Worm (Caenorhabditis elegans): ENCODE data around the gene hex-1.

Gene hex-1

ce11 chrX:2262420-2262819 is 41.5 kb downstream of the hex-1 start:
- TF ChIP-seq elt-2 (tag; optimal IDR thresholded peaks at IDR 0.05) (peak; percentile 47), snpc-4 (tag; optimal IDR thresholded peaks at IDR 0.05) (no peak)

- TF ChIP-seq rnt-1 (tag; optimal IDR thresholded peaks at IDR 0.05) = no peak
- peak; percentile 39 for TF ChIP-seq fkh-8 (tag; optimal IDR thresholded peaks at IDR 0.05)
- no peak for TF ChIP-seq ama-1 (optimal IDR thresholded peaks at IDR 0.05)
- peak; percentile 68 for TF ChIP-seq lin-14 (GFP tag; optimal IDR thresholded peaks at IDR 0.05)
- no peak for TF ChIP-seq lsy-2 (tag; optimal IDR thresholded peaks at IDR 0.05)
- no peak for TF ChIP-seq hlh-4 (tag; optimal IDR thresholded peaks at IDR 0.05)
- TF ChIP-seq egl-13 (tag; optimal IDR thresholded peaks at IDR 0.05) = no peak
- no peak for TF ChIP-seq fos-1 (tag; optimal IDR thresholded peaks at IDR 0.05)
- TF ChIP-seq fkh-10 (GFP tag; optimal IDR thresholded peaks at IDR 0.05) = peak; percentile 77
These were observed 44.1 kb downstream of the hex-1 start for ce11 chrX:2265069-2265468.

- TF ChIP-seq efl-1 (optimal IDR thresholded peaks at IDR 0.05) (no peak), efl-1 (GFP tag; optimal IDR thresholded peaks at IDR 0.05 in 1 of 2) (peak in 1 of 2 experiments; percentile 82), rnt-1 (tag; optimal IDR thresholded peaks at IDR 0.05) (no peak), lin-14 (GFP tag; optimal IDR thresholded peaks at IDR 0.05) (peak; percentile 35), unc-86 (tag; optimal IDR thresholded peaks at IDR 0.05) (peak; percentile 64), ceh-82 (tag; optimal IDR thresholded peaks at IDR 0.05) (no peak), xbp-1 (tag; optimal IDR thresholded peaks at IDR 0.05) (no peak)
These were observed 45.4 kb downstream of the hex-1 start for ce11 chrX:2266366-2266765.

- TF ChIP-seq zag-1 (tag; optimal IDR thresholded peaks at IDR 0.05) = no peak
- TF ChIP-seq lin-14 (GFP tag; optimal IDR thresholded peaks at IDR 0.05) = peak; percentile 18
- no peak for TF ChIP-seq lir-3 (tag; optimal IDR thresholded peaks at IDR 0.05; ENCODE audit: poor library complexity)
- no peak for TF ChIP-seq egl-27 (tag; optimal IDR thresholded peaks at IDR 0.05)
- TF ChIP-seq sup-37 (GFP tag; optimal IDR thresholded peaks at IDR 0.05) = no peak
- TF ChIP-seq fkh-10 (GFP tag; optimal IDR thresholded peaks at IDR 0.05) = peak; percentile 63
- no peak for TF ChIP-seq elt-2 (tag; optimal IDR thresholded peaks at IDR 0.05)
- TF ChIP-seq C16A3.4 (tag; optimal IDR thresholded peaks at IDR 0.05) = no peak
- TF ChIP-seq vab-15 (tag; optimal IDR thresholded peaks at IDR 0.05) = no peak
- TF ChIP-seq lin-39 (tag; optimal IDR thresholded peaks at IDR 0.05) = no peak
- no peak for TF ChIP-seq fkh-4 (tag; optimal IDR thresholded peaks at IDR 0.05; ENCODE audit: borderline replicate concordance)
These were observed 45.8 kb downstream of the hex-1 start for ce11 chrX:2266777-2267176.

- TF ChIP-seq lin-14 (GFP tag; optimal IDR thresholded peaks at IDR 0.05) = peak; percentile 25
- no peak for TF ChIP-seq egl-27 (tag; optimal IDR thresholded peaks at IDR 0.05)
These were observed 47.0 kb downstream of the hex-1 start, which contains the start of gene AH9.6 for ce11 chrX:2267956-2268355. TSS of gene AH9.6 (minus strand) at chrX:2268138.

ce11 chrX:2271429-2271828 is 50.5 kb downstream of the hex-1 start:
- no peak for TF ChIP-seq sup-37 (GFP tag; optimal IDR thresholded peaks at IDR 0.05)
- TF ChIP-seq mdl-1 (tag; optimal IDR thresholded peaks at IDR 0.05) = no peak
- peak; percentile 26 for TF ChIP-seq fkh-10 (GFP tag; optimal IDR thresholded peaks at IDR 0.05)
- TF ChIP-seq unc-130 (tag; optimal IDR thresholded peaks at IDR 0.05) = no peak
- no peak for TF ChIP-seq nhr-28 (tag; optimal IDR thresholded peaks at IDR 0.05)
- peak; percentile 37 for TF ChIP-seq lin-14 (GFP tag; optimal IDR thresholded peaks at IDR 0.05)

ce11 chrX:2274237-2274636 is 53.3 kb downstream of the hex-1 start, which contains the start of gene AH9.4:
TSS of gene AH9.4 (minus strand) at chrX:2274337.
- no peak for TF ChIP-seq lin-14 (GFP tag; optimal IDR thresholded peaks at IDR 0.05)
- no peak for TF ChIP-seq nhr-77 (tag; optimal IDR thresholded peaks at IDR 0.05)
- TF ChIP-seq lir-3 (tag; optimal IDR thresholded peaks at IDR 0.05; ENCODE audit: poor library complexity) = no peak
- no peak for TF ChIP-seq hlh-17 (GFP tag; optimal IDR thresholded peaks at IDR 0.05; ENCODE audit: borderline replicate concordance)
- TF ChIP-seq sptf-1 (tag; optimal IDR thresholded peaks at IDR 0.05) = no peak
- TF ChIP-seq hlh-4 (tag; optimal IDR thresholded peaks at IDR 0.05) = no peak
- no peak for TF ChIP-seq fkh-10 (GFP tag; optimal IDR thresholded peaks at IDR 0.05)
- TF ChIP-seq mef-2 (tag; optimal IDR thresholded peaks at IDR 0.05) = no peak
- no peak for TF ChIP-seq sup-37 (GFP tag; optimal IDR thresholded peaks at IDR 0.05)
- no peak for TF ChIP-seq zag-1 (tag; optimal IDR thresholded peaks at IDR 0.05)
- TF ChIP-seq ztf-11 (tag; optimal IDR thresholded peaks at IDR 0.05) = no peak
- no peak for TF ChIP-seq ceh-90 (tag; optimal IDR thresholded peaks at IDR 0.05)
- no peak for TF ChIP-seq aly-2 (tag; optimal IDR thresholded peaks at IDR 0.05)
- TF ChIP-seq nhr-28 (tag; optimal IDR thresholded peaks at IDR 0.05) = no peak
- no peak for TF ChIP-seq ztf-4 (tag; optimal IDR thresholded peaks at IDR 0.05)
